Fruit fly (Drosophila melanogaster): ENCODE results near the gene CG31848.

dm6 chr2L:13227242-13227641 is 38.4 kb downstream of the CG31848 start, which contains the start of gene CG16813:
- TF ChIP-seq usp (GFP tag; optimal IDR thresholded peaks at IDR 0.05) (no peak), psq (optimal IDR thresholded peaks at IDR 0.05) (no peak), Dll (optimal IDR thresholded peaks at IDR 0.05) (no peak)
